Fruit fly (Drosophila melanogaster): Measurements from ENCODE around the gene CG15142.

DNA sequence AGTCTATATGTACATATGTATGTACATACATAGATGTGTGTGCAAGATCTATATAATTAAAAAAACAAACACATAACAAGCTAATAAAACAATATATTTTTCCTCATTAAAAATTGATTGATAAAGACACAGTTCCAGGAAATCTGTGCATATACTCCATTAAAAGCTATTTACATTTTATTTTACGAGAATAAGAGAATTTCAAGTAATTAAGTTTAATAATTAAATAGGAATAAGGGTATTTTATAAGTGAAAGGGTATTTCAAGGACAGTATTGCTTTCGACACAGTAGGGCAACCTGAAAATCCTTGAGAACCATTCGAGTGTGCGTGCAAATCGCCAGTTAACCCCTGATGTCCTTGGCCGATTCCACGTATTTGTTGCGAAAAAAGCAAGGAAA is 46.0 kb downstream of the CG15142 start, which contains the start of gene CG5050:
- TF ChIP-seq psq (optimal IDR thresholded peaks at IDR 0.05) = no peak
- no peak for TF ChIP-seq pan (optimal IDR thresholded peaks at IDR 0.05)
- TF ChIP-seq CG8478 (optimal IDR thresholded peaks at IDR 0.05) = no peak
- TF ChIP-seq usp (GFP tag; optimal IDR thresholded peaks at IDR 0.05) = no peak

Data from whole organism.